Fruit fly (Drosophila melanogaster) whole organism, embryonic: Measurements from ENCODE around the gene Rbp4.
A peak's percentile ranks its signal among the peaks of the same experiment; 100 is the strongest.

Source experiments
- Antp ChIP-seq: fragments of 200-800 bp; sonication (Bioruptor generic); optimal IDR thresholded peaks from 3 replicates; lab custom pipeline; 2016; ENCODE audit warnings: missing biosample characterization, missing genetic modification characterization
- Atf3 ChIP-seq: fragments of 200-800 bp; sonication (Bioruptor generic); optimal IDR thresholded peaks from 3 replicates; lab custom pipeline; 2016; ENCODE audit warnings: missing biosample characterization, missing genetic modification characterization
- Blimp-1 ChIP-seq: fragments of 200-800 bp; sonication (Bioruptor generic); optimal IDR thresholded peaks from 3 replicates; lab custom pipeline; 2018; ENCODE audit warnings: missing biosample characterization, missing genetic modification characterization, mild to moderate bottlenecking, moderate library complexity, missing genetic modification reagents
- CG10267 ChIP-seq: fragments of 200-800 bp; sonication (Bioruptor generic); optimal IDR thresholded peaks from 2 replicates; lab custom pipeline; 2018; ENCODE audit warnings: missing biosample characterization, mild to moderate bottlenecking, missing genetic modification characterization, moderate library complexity
- CG11093 ChIP-seq: fragments of 200-800 bp; sonication (Bioruptor generic); IDR thresholded peaks from 3 replicates; pipeline ENCODE4 v1.3.6; 2022; ENCODE audit warnings: missing biosample characterization, missing genetic modification characterization
- CG13296 ChIP-seq: fragments of 200-800 bp; sonication (Bioruptor generic); optimal IDR thresholded peaks from 3 replicates; lab custom pipeline; 2018; ENCODE audit warnings: missing biosample characterization, mild to moderate bottlenecking, missing genetic modification characterization
- CG15073 ChIP-seq: fragments of 200-800 bp; sonication (Bioruptor generic); optimal IDR thresholded peaks from 2 replicates; lab custom pipeline; 2016; ENCODE audit warnings: missing biosample characterization, missing genetic modification characterization
- CG15269 ChIP-seq: fragments of 200-800 bp; sonication (Bioruptor generic); optimal IDR thresholded peaks from 2 replicates; lab custom pipeline; 2018; ENCODE audit warnings: missing biosample characterization, mild to moderate bottlenecking, missing genetic modification characterization, moderate library complexity
- CG15696 ChIP-seq: fragments of 200-800 bp; sonication (Bioruptor generic); optimal IDR thresholded peaks from 2 replicates; lab custom pipeline; 2019; ENCODE audit warnings: missing biosample characterization, mild to moderate bottlenecking, missing genetic modification characterization, moderate library complexity
- CG16815 ChIP-seq: fragments of 200-800 bp; sonication (Bioruptor generic); optimal IDR thresholded peaks from 3 replicates; lab custom pipeline; 2017; ENCODE audit warnings: missing biosample characterization, mild to moderate bottlenecking, missing genetic modification characterization
- CG16863 ChIP-seq: fragments of 200-800 bp; sonication (Bioruptor generic); optimal IDR thresholded peaks from 3 replicates; lab custom pipeline; 2016; ENCODE audit warnings: missing biosample characterization, missing genetic modification characterization
- CG18262 ChIP-seq: fragments of 200-800 bp; optimal IDR thresholded peaks from 3 replicates; lab custom pipeline; 2019; ENCODE audit warnings: missing biosample characterization, mild to moderate bottlenecking, missing genetic modification characterization, moderate library complexity
- CG18476 ChIP-seq: fragments of 200-800 bp; sonication (Bioruptor generic); optimal IDR thresholded peaks from 2 replicates; lab custom pipeline; 2016; ENCODE audit warnings: missing biosample characterization, mild to moderate bottlenecking, missing genetic modification characterization
- CG2120 ChIP-seq: fragments of 200-800 bp; sonication (Bioruptor generic); optimal IDR thresholded peaks from 3 replicates; lab custom pipeline; 2016; ENCODE audit warnings: missing biosample characterization, missing genetic modification characterization
- CG31441 ChIP-seq: fragments of 200-800 bp; sonication (Bioruptor generic); IDR thresholded peaks from 2 replicates; pipeline ENCODE4 v1.3.6; 2022; ENCODE audit warnings: missing biosample characterization, missing genetic modification characterization
- CG3838 ChIP-seq: fragments of 200-800 bp; sonication (Bioruptor generic); optimal IDR thresholded peaks from 3 replicates; lab custom pipeline; 2016; ENCODE audit warnings: missing biosample characterization, missing genetic modification characterization
- CG4328 ChIP-seq: fragments of 200-800 bp; sonication (Bioruptor generic); optimal IDR thresholded peaks from 3 replicates; lab custom pipeline; 2017; ENCODE audit warnings: missing biosample characterization, missing genetic modification reagents, missing genetic modification characterization
- CG4617 ChIP-seq: fragments of 200-800 bp; sonication (Bioruptor generic); optimal IDR thresholded peaks from 3 replicates; lab custom pipeline; 2016; ENCODE audit warnings: missing biosample characterization, missing genetic modification characterization, borderline replicate concordance
- CG5953 ChIP-seq: fragments of 200-800 bp; sonication (Bioruptor generic); IDR thresholded peaks from 2 replicates; pipeline ENCODE4 v1.3.6; 2022; ENCODE audit warnings: missing biosample characterization, missing genetic modification characterization
- CG7786 ChIP-seq: fragments of 200-800 bp; sonication (Bioruptor generic); optimal IDR thresholded peaks from 2 replicates; lab custom pipeline; 2016; ENCODE audit warnings: missing biosample characterization, missing genetic modification characterization
- CG8089 ChIP-seq: fragments of 200-800 bp; sonication (Bioruptor generic); optimal IDR thresholded peaks from 3 replicates; lab custom pipeline; 2016; ENCODE audit warnings: missing biosample characterization, missing genetic modification characterization
- CG8944 ChIP-seq: fragments of 200-800 bp; sonication (Bioruptor generic); optimal IDR thresholded peaks from 3 replicates; lab custom pipeline; 2016; ENCODE audit warnings: missing biosample characterization, missing genetic modification characterization
- D19A ChIP-seq: fragments of 200-800 bp; optimal IDR thresholded peaks from 3 replicates; lab custom pipeline; 2019; ENCODE audit warnings: missing biosample characterization, mild to moderate bottlenecking, missing genetic modification characterization, moderate library complexity
- Drgx ChIP-seq: fragments of 200-800 bp; sonication (Bioruptor generic); IDR thresholded peaks from 2 replicates; pipeline ENCODE4 v1.3.6; 2022; ENCODE audit warnings: missing biosample characterization, missing genetic modification characterization
- E2f1 ChIP-seq: fragments of 200-800 bp; sonication (Bioruptor generic); IDR thresholded peaks from 2 replicates; pipeline ENCODE4 v1.3.6; 2022; ENCODE audit warnings: missing biosample characterization, missing genetic modification characterization
- Ets97D ChIP-seq: fragments of 200-800 bp; sonication (Bioruptor generic); optimal IDR thresholded peaks from 3 replicates; lab custom pipeline; 2016; ENCODE audit warnings: missing biosample characterization, missing genetic modification characterization
- HmgD ChIP-seq: fragments of 200-800 bp; sonication (Bioruptor generic); optimal IDR thresholded peaks from 3 replicates; lab custom pipeline; 2016; ENCODE audit warnings: missing biosample characterization, missing genetic modification characterization
- Hr51 ChIP-seq, 2 experiments: fragments of 200-800 bp; sonication (Bioruptor generic); optimal IDR thresholded peaks; 2 replicates in 1 of 2; 3 replicates in 1 of 2; lab custom pipeline; 2016 to 2018; ENCODE audit warnings: missing biosample characterization in 2 of 2, missing genetic modification characterization in 2 of 2, mild to moderate bottlenecking in 1 of 2, moderate library complexity in 1 of 2
- Lim3 ChIP-seq: fragments of 200-800 bp; sonication (Bioruptor generic); IDR thresholded peaks from 2 replicates; pipeline ENCODE4 v1.3.6; 2022; ENCODE audit warnings: missing biosample characterization, missing genetic modification characterization
- Med ChIP-seq: fragments of 200-800 bp; sonication (Bioruptor generic); peaks from one replicate; lab custom pipeline; 2016; ENCODE audit warnings: missing biosample characterization, missing genetic modification characterization, mild to moderate bottlenecking, inconsistent platforms, moderate library complexity
- Mrtf ChIP-seq: fragments of 200-800 bp; sonication (Bioruptor generic); IDR thresholded peaks from 3 replicates; pipeline ENCODE4 v1.3.6; 2022; ENCODE audit warnings: missing biosample characterization, missing genetic modification characterization
- Nf-YA ChIP-seq: fragments of 200-800 bp; sonication (Bioruptor generic); IDR thresholded peaks from 2 replicates; pipeline ENCODE4 v1.3.6; 2022; ENCODE audit warnings: missing biosample characterization, missing genetic modification characterization
- Trl ChIP-seq, 3 experiments: fragments of >200 bp in 2 of 3; fragments of 200-800 bp in 1 of 3; sonication (Bioruptor generic) in 1 of 3; optimal IDR thresholded peaks; 2 replicates in 1 of 3; 3 replicates in 2 of 3; lab custom pipeline; 2016 to 2017; ENCODE audit warnings: missing biosample characterization in 1 of 3, missing genetic modification characterization in 1 of 3
- ap ChIP-seq: fragments of 200-800 bp; sonication (Bioruptor generic); IDR thresholded peaks from 2 replicates; pipeline ENCODE4 v1.3.6; 2022; ENCODE audit warnings: missing biosample characterization, missing genetic modification characterization
- dimm ChIP-seq: fragments of 200-800 bp; sonication (Bioruptor generic); IDR thresholded peaks from 2 replicates; pipeline ENCODE4 v1.3.6; 2022; ENCODE audit warnings: missing biosample characterization, missing genetic modification characterization
- fd102C ChIP-seq: fragments of 200-800 bp; sonication (Bioruptor generic); optimal IDR thresholded peaks from 2 replicates; lab custom pipeline; 2018; ENCODE audit warnings: missing biosample characterization, mild to moderate bottlenecking, missing genetic modification characterization, moderate library complexity
- gce ChIP-seq: fragments of 200-800 bp; sonication (Bioruptor generic); IDR thresholded peaks from 3 replicates; pipeline ENCODE4 v1.3.6; 2022; ENCODE audit warnings: missing biosample characterization, missing genetic modification characterization
- ham ChIP-seq: fragments of 200-800 bp; sonication (Bioruptor generic); IDR thresholded peaks from 2 replicates; pipeline ENCODE4 v1.3.6; 2022; ENCODE audit warnings: missing biosample characterization, missing genetic modification characterization
- her ChIP-seq: fragments of 200-800 bp; sonication (Bioruptor generic); optimal IDR thresholded peaks from 2 replicates; lab custom pipeline; 2016; ENCODE audit warnings: missing biosample characterization, missing genetic modification characterization
- inv ChIP-seq: fragments of 200-800 bp; sonication (Bioruptor generic); IDR thresholded peaks from 2 replicates; pipeline ENCODE4 v1.3.6; 2022; ENCODE audit warnings: missing biosample characterization, missing genetic modification characterization; ENCODE audit not compliant: partially characterized antibody
- maf-S ChIP-seq: fragments of 200-800 bp; sonication (Bioruptor generic); optimal IDR thresholded peaks from 2 replicates; lab custom pipeline; 2016; ENCODE audit warnings: missing biosample characterization, missing genetic modification characterization
- onecut ChIP-seq: fragments of 200-800 bp; sonication (Bioruptor generic); IDR thresholded peaks from 2 replicates; pipeline ENCODE4 v1.3.6; 2022; ENCODE audit warnings: missing biosample characterization, missing genetic modification characterization
- org-1 ChIP-seq: fragments of 200-800 bp; sonication (Bioruptor generic); optimal IDR thresholded peaks from 2 replicates; lab custom pipeline; 2017; ENCODE audit warnings: missing biosample characterization, missing genetic modification characterization
- otp ChIP-seq: fragments of 200-800 bp; sonication (Bioruptor generic); IDR thresholded peaks from 3 replicates; pipeline ENCODE4, ENCODE4 v1.3.6; 2022; ENCODE audit warnings: missing biosample characterization, missing genetic modification characterization
- pum ChIP-seq: fragments of 200-800 bp; sonication (Bioruptor generic); optimal IDR thresholded peaks from 2 replicates; lab custom pipeline; 2016; ENCODE audit warnings: missing biosample characterization, missing genetic modification characterization
- ranshi ChIP-seq: fragments of 200-800 bp; sonication (Bioruptor generic); IDR thresholded peaks from 2 replicates; pipeline ENCODE4 v1.3.6; 2022; ENCODE audit warnings: missing biosample characterization, missing genetic modification characterization
- ro ChIP-seq: fragments of 200-800 bp; sonication (Bioruptor generic); IDR thresholded peaks from 2 replicates; pipeline ENCODE4 v1.3.6; 2022; ENCODE audit warnings: missing biosample characterization, missing genetic modification characterization
- slbo ChIP-seq: fragments of 200-800 bp; sonication (Bioruptor generic); IDR thresholded peaks from 2 replicates; pipeline ENCODE4 v1.3.6; 2022; ENCODE audit warnings: missing biosample characterization, missing genetic modification characterization
- unc-4 ChIP-seq: fragments of 200-800 bp; sonication (Bioruptor generic); IDR thresholded peaks from 2 replicates; pipeline ENCODE4 v1.3.6; 2022; ENCODE audit warnings: missing biosample characterization, missing genetic modification characterization; ENCODE audit not compliant: partially characterized antibody
- unpg ChIP-seq: fragments of 200-800 bp; sonication (Bioruptor generic); optimal IDR thresholded peaks from 3 replicates; lab custom pipeline; 2018; ENCODE audit warnings: missing biosample characterization, mild to moderate bottlenecking, missing genetic modification characterization, moderate library complexity

Gene Rbp4

DNA sequence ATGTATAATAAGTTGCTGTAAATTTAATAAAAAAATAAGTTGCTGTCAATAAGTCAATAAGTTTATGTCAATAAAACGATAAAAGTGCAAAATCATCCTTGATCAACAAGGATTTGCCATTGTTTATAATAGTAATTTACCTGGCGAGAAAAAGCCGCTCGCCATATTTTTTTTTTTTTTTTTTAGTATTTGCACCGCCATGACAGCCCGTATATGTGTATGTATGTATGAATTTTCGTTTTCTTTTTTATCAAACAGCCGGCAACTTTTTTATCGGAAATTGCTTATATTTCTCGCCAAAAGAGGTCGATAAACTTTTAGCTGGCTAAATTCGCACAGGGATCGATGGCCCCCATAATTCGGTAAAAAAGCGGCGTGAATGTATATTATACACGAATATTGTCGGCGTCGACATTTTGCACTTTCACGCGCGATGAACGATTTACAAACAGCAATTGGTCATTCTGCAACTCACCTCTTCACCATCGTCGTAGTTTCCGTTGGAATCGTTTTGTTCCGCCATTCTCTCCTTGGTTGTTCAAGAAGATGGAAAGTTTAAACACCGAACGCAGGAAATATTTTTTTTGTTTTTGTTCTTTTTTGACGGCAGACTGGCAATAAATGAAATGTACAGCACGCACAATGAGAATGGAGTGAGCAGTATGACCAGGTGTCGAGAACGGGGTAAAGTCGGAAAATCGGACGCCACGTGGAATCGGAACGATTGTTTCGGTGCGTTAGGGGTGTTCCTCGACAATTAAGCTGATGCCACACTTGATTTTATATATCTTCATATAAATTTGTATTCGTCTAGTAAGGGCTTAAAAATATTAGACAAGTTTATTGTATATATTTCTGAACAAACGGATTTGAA lies 3.9 kb upstream of the Rbp4 start, which contains the start of gene Hrb87F (continued):
- TF ChIP-seq CG4617 (GFP tag; lab: Kevin White, UChicago), result peak; percentile 15
- TF ChIP-seq fd102C (GFP tag; lab: Kevin White, UChicago), result no peak
- TF ChIP-seq otp (GFP tag; lab: Robert Waterston, UW), result no peak
- no peak for TF ChIP-seq CG7786 (GFP tag; lab: Kevin White, UChicago)
- TF ChIP-seq inv (GFP tag; lab: Robert Waterston, UW), result no peak; the same call in 1 of the 2 replicates
- no peak for TF ChIP-seq Trl (optimal IDR thresholded peaks at IDR 0.05; lab: Kevin White, UChicago)
- TF ChIP-seq Trl (GFP tag; optimal IDR thresholded peaks at IDR 0.05; lab: Kevin White, UChicago), result no peak
- TF ChIP-seq unpg, result no peak
- TF ChIP-seq CG5953, result no peak
- no peak for TF ChIP-seq D19A (tag; lab: Kevin White, UChicago)
- no peak for TF ChIP-seq org-1
- TF ChIP-seq CG18262, result no peak
- TF ChIP-seq CG2120 (GFP tag; lab: Kevin White, UChicago), result no peak
- no peak for TF ChIP-seq CG16863 (GFP tag; lab: Kevin White, UChicago)
- TF ChIP-seq CG8944 (GFP tag; lab: Kevin White, UChicago), result no peak
- no peak for TF ChIP-seq Hr51 (GFP tag; optimal IDR thresholded peaks at IDR 0.05; lab: Kevin White, UChicago)
- TF ChIP-seq E2f1 (GFP tag; lab: Robert Waterston, UW), result no peak
- no peak for TF ChIP-seq CG8089 (GFP tag; lab: Kevin White, UChicago)
- TF ChIP-seq pum (GFP tag; lab: Kevin White, UChicago), result no peak
- TF ChIP-seq CG16815, result no peak
- TF ChIP-seq Atf3 (GFP tag; lab: Kevin White, UChicago), result no peak
- no peak for TF ChIP-seq CG15696
- TF ChIP-seq CG4328 (GFP tag; lab: Kevin White, UChicago), result no peak
- no peak for TF ChIP-seq Mrtf
- TF ChIP-seq Ets97D (GFP tag; lab: Kevin White, UChicago), result peak; percentile 78
- peak; percentile 7; the same call in 1 of the 2 replicates for TF ChIP-seq ranshi (GFP tag; lab: Robert Waterston, UW)
- no peak for TF ChIP-seq Lim3 (GFP tag; lab: Robert Waterston, UW)
- no peak for TF ChIP-seq CG15269 (tag; lab: Kevin White, UChicago)
- no peak for TF ChIP-seq gce
- TF ChIP-seq Drgx (GFP tag; lab: Robert Waterston, UW), result no peak
- no peak for TF ChIP-seq CG10267 (tag; lab: Kevin White, UChicago)
- TF ChIP-seq HmgD (GFP tag; lab: Kevin White, UChicago), result no peak
- peak; percentile 29 for TF ChIP-seq her (GFP tag; lab: Kevin White, UChicago)
- TF ChIP-seq ham (GFP tag; lab: Robert Waterston, UW), result no peak
- TF ChIP-seq CG3838, result no peak
- no peak for TF ChIP-seq Antp
- no peak for TF ChIP-seq CG11093 (GFP tag; lab: Robert Waterston, UW)
- peak; percentile 78 for TF ChIP-seq slbo (GFP tag; lab: Robert Waterston, UW)
- no peak for TF ChIP-seq dimm (GFP tag; lab: Robert Waterston, UW)
- TF ChIP-seq CG31441 (GFP tag; lab: Robert Waterston, UW), result 0 out of 2 replicates have a peak, but pooled peaks have one; percentile 5
- no peak for TF ChIP-seq Nf-YA (GFP tag; lab: Robert Waterston, UW)
- TF ChIP-seq ro (GFP tag; lab: Robert Waterston, UW), result no peak
- no peak for TF ChIP-seq CG15073 (GFP tag; lab: Kevin White, UChicago)
- TF ChIP-seq Blimp-1 (GFP tag; lab: Kevin White, UChicago), result no peak
- TF ChIP-seq unc-4 (GFP tag; lab: Robert Waterston, UW), result no peak
- TF ChIP-seq maf-S (GFP tag; lab: Kevin White, UChicago), result no peak
- TF ChIP-seq Med (GFP tag; lab: Kevin White, UChicago), result peak; percentile 77
- TF ChIP-seq ap, result no peak
- TF ChIP-seq CG13296 (GFP tag; lab: Kevin White, UChicago), result no peak
- no peak for TF ChIP-seq onecut (GFP tag; lab: Robert Waterston, UW)
- no peak for TF ChIP-seq CG18476
